Fruit fly (Drosophila melanogaster) whole organism, prepupa: ENCODE measurements around the gene CG43131.

Experiments used
- CG10631 ChIP-seq: fragments of 200-800 bp; sonication (Bioruptor generic); optimal IDR thresholded peaks from 2 replicates; lab custom pipeline; 2016; ENCODE audit warnings: missing biosample characterization, missing genetic modification characterization
- CG10669 ChIP-seq: fragments of 200-800 bp; sonication (Bioruptor generic); optimal IDR thresholded peaks from 3 replicates; lab custom pipeline; 2018; ENCODE audit warnings: missing biosample characterization, mild to moderate bottlenecking, missing genetic modification characterization, moderate library complexity
- CG11294 ChIP-seq: fragments of 200-800 bp; sonication (Bioruptor generic); IDR thresholded peaks from 2 replicates; pipeline ENCODE4 v1.3.6; 2022; ENCODE audit warnings: missing biosample characterization, missing genetic modification characterization
- CG11902 ChIP-seq: fragments of 200-800 bp; sonication (Bioruptor generic); optimal IDR thresholded peaks from 3 replicates; lab custom pipeline; 2016; ENCODE audit warnings: missing biosample characterization, missing genetic modification characterization
- CG15336 ChIP-seq: fragments of 200-800 bp; sonication (Bioruptor generic); IDR thresholded peaks from 2 replicates; pipeline ENCODE4 v1.3.6; 2022; ENCODE audit warnings: missing biosample characterization, missing genetic modification characterization
- CG1621 ChIP-seq: fragments of 200-800 bp; sonication (Bioruptor generic); optimal IDR thresholded peaks from 3 replicates; lab custom pipeline; 2018; ENCODE audit warnings: missing biosample characterization, mild to moderate bottlenecking, missing genetic modification characterization
- CG32006 ChIP-seq: fragments of 200-800 bp; sonication (Bioruptor generic); optimal IDR thresholded peaks from 3 replicates; lab custom pipeline; 2017; ENCODE audit warnings: missing biosample characterization, mild to moderate bottlenecking, missing genetic modification characterization
- CG4318 ChIP-seq: fragments of 200-800 bp; sonication (Bioruptor generic); optimal IDR thresholded peaks from 3 replicates; lab custom pipeline; 2017; ENCODE audit warnings: missing biosample characterization, mild to moderate bottlenecking, missing genetic modification characterization
- CG6163 ChIP-seq: fragments of 200-800 bp; sonication (Bioruptor generic); IDR thresholded peaks from 3 replicates; pipeline ENCODE4 v1.3.6; 2022; ENCODE audit warnings: missing biosample characterization, missing genetic modification characterization
- CG6276 ChIP-seq: fragments of 200-800 bp; sonication (Bioruptor generic); optimal IDR thresholded peaks from 2 replicates; lab custom pipeline; 2017; ENCODE audit warnings: missing biosample characterization, mild to moderate bottlenecking, missing genetic modification characterization
- CG6792 ChIP-seq: fragments of 200-800 bp; sonication (Bioruptor generic); optimal IDR thresholded peaks from 3 replicates; lab custom pipeline; 2016; ENCODE audit warnings: missing biosample characterization, missing genetic modification characterization
- CG7368 ChIP-seq: fragments of 200-800 bp; sonication (Bioruptor generic); optimal IDR thresholded peaks from 3 replicates; lab custom pipeline; 2016; ENCODE audit warnings: missing biosample characterization, missing genetic modification characterization
- CG8119 ChIP-seq: fragments of 200-800 bp; sonication (Bioruptor generic); IDR thresholded peaks from 3 replicates; pipeline ENCODE4 v1.3.6; 2022; ENCODE audit warnings: missing biosample characterization, missing genetic modification characterization
- CG8319 ChIP-seq: fragments of 200-800 bp; sonication (Bioruptor generic); optimal IDR thresholded peaks from 3 replicates; lab custom pipeline; 2016; ENCODE audit warnings: missing biosample characterization, missing genetic modification characterization
- CG9139 ChIP-seq: fragments of 200-800 bp; sonication (Bioruptor generic); optimal IDR thresholded peaks from 3 replicates; lab custom pipeline; 2017; ENCODE audit warnings: missing biosample characterization, mild to moderate bottlenecking, missing genetic modification characterization
- Eip75B ChIP-seq: fragments of 200-800 bp; sonication (Bioruptor generic); optimal IDR thresholded peaks from 3 replicates; lab custom pipeline; 2016; ENCODE audit warnings: missing biosample characterization, missing genetic modification characterization
- Eip78C ChIP-seq: fragments of 200-800 bp; sonication (Bioruptor generic); peaks from one replicate; lab custom pipeline; 2016; ENCODE audit warnings: missing biosample characterization, missing genetic modification characterization
- Eip93F ChIP-seq: fragments of 200-800 bp; sonication (Bioruptor generic); optimal IDR thresholded peaks from 2 replicates; lab custom pipeline; 2016; ENCODE audit warnings: missing biosample characterization, mild to moderate bottlenecking, missing genetic modification characterization
- Ets96B ChIP-seq: fragments of 200-800 bp; optimal IDR thresholded peaks from 2 replicates; lab custom pipeline; 2019; ENCODE audit warnings: missing biosample characterization, mild to moderate bottlenecking, missing genetic modification characterization, moderate library complexity
- Gug ChIP-seq: fragments of 200-800 bp; sonication (Bioruptor generic); IDR thresholded peaks from 2 replicates; pipeline ENCODE4 v1.3.6; 2022; ENCODE audit warnings: missing biosample characterization, missing genetic modification characterization
- Hr4 ChIP-seq: fragments of 200-800 bp; sonication (Bioruptor generic); optimal IDR thresholded peaks from 3 replicates; lab custom pipeline; 2016; ENCODE audit warnings: missing biosample characterization, missing genetic modification characterization
- Lpt ChIP-seq: fragments of 200-800 bp; sonication (Bioruptor generic); optimal IDR thresholded peaks from 3 replicates; lab custom pipeline; 2016; ENCODE audit warnings: missing biosample characterization, missing genetic modification characterization
- Met ChIP-seq: fragments of 200-800 bp; sonication (Bioruptor generic); optimal IDR thresholded peaks from 3 replicates; lab custom pipeline; 2016; ENCODE audit warnings: missing biosample characterization, missing genetic modification characterization
- OdsH ChIP-seq: fragments of 200-800 bp; sonication (Bioruptor generic); optimal IDR thresholded peaks from 3 replicates; lab custom pipeline; 2016; ENCODE audit warnings: missing biosample characterization, missing genetic modification characterization
- Sox14 ChIP-seq: fragments of 200-800 bp; sonication (Bioruptor generic); optimal IDR thresholded peaks from 3 replicates; lab custom pipeline; 2016; ENCODE audit warnings: missing biosample characterization, missing genetic modification characterization
- Sox15 ChIP-seq: fragments of 200-800 bp; sonication (Bioruptor generic); optimal IDR thresholded peaks from 3 replicates; lab custom pipeline; 2016; ENCODE audit warnings: missing biosample characterization, missing genetic modification characterization
- achi ChIP-seq: fragments of 200-800 bp; sonication (Bioruptor generic); optimal IDR thresholded peaks from 3 replicates; lab custom pipeline; 2016; ENCODE audit warnings: missing biosample characterization, missing genetic modification characterization
- acj6 ChIP-seq: fragments of 200-800 bp; sonication (Bioruptor generic); optimal IDR thresholded peaks from 3 replicates; lab custom pipeline; 2016; ENCODE audit warnings: missing biosample characterization, missing genetic modification characterization
- cyc ChIP-seq: fragments of 200-800 bp; sonication (Bioruptor generic); optimal IDR thresholded peaks from 3 replicates; lab custom pipeline; 2016; ENCODE audit warnings: missing biosample characterization, missing genetic modification characterization
- dac ChIP-seq: fragments of 200-800 bp; sonication (Bioruptor generic); optimal IDR thresholded peaks from 2 replicates; lab custom pipeline; 2017; ENCODE audit warnings: missing biosample characterization, mild to moderate bottlenecking, missing genetic modification characterization
- dsx ChIP-seq: fragments of 200-800 bp; optimal IDR thresholded peaks from 3 replicates; lab custom pipeline; 2019; ENCODE audit warnings: missing biosample characterization, mild to moderate bottlenecking, missing genetic modification characterization, moderate library complexity; ENCODE audit not compliant: poor library complexity, severe bottlenecking
- eg ChIP-seq: fragments of 200-800 bp; sonication (Bioruptor generic); IDR thresholded peaks from 3 replicates; pipeline ENCODE4 v1.3.6; 2022; ENCODE audit warnings: missing biosample characterization, missing genetic modification characterization
- fd85E ChIP-seq: fragments of 200-800 bp; sonication (Bioruptor generic); optimal IDR thresholded peaks from 3 replicates; lab custom pipeline; 2016; ENCODE audit warnings: missing biosample characterization, missing genetic modification characterization
- fkh ChIP-seq: fragments of 200-800 bp; sonication (Bioruptor generic); optimal IDR thresholded peaks from 3 replicates; lab custom pipeline; 2017; ENCODE audit warnings: missing biosample characterization, mild to moderate bottlenecking, missing genetic modification characterization, moderate library complexity
- lz ChIP-seq: fragments of 200-800 bp; sonication (Bioruptor generic); optimal IDR thresholded peaks from 3 replicates; lab custom pipeline; 2016; ENCODE audit warnings: missing biosample characterization, missing genetic modification characterization
- svp ChIP-seq: fragments of 200-800 bp; sonication (Bioruptor generic); peaks from one replicate; lab custom pipeline; 2016; ENCODE audit warnings: missing biosample characterization, missing genetic modification characterization
- topi ChIP-seq: fragments of 200-800 bp; sonication (Bioruptor generic); optimal IDR thresholded peaks from 3 replicates; lab custom pipeline; 2016; ENCODE audit warnings: missing biosample characterization, missing genetic modification characterization
- vri ChIP-seq: fragments of 200-800 bp; sonication (Bioruptor generic); optimal IDR thresholded peaks from 3 replicates; lab custom pipeline; 2016; ENCODE audit warnings: missing biosample characterization, mild to moderate bottlenecking, missing genetic modification characterization

CG43131 gene

dm6 chr3R:5064542-5065358 is 44.2 kb downstream of the CG43131 start (continued):
- no peak for TF ChIP-seq CG7368
- no peak for TF ChIP-seq Gug (GFP tag; lab: Robert Waterston, UW)
- no peak for TF ChIP-seq CG11902 (GFP tag; lab: Kevin White, UChicago)
- TF ChIP-seq achi (GFP tag; lab: Kevin White, UChicago) = no peak
- TF ChIP-seq Sox15 (GFP tag; lab: Kevin White, UChicago) = no peak
- no peak for TF ChIP-seq Ets96B (tag; lab: Kevin White, UChicago)
- no peak for TF ChIP-seq Lpt (GFP tag; lab: Kevin White, UChicago)
- no peak for TF ChIP-seq CG6276 (GFP tag; lab: Kevin White, UChicago)
- TF ChIP-seq CG10631 (GFP tag; lab: Kevin White, UChicago) = no peak

dm6 chr3R:5063260-5063667 is 45.7 kb downstream of the CG43131 start:
- TF ChIP-seq Met (GFP tag; lab: Kevin White, UChicago) (no peak), vri (peak; percentile 88), cyc (no peak), Eip93F (no peak), CG6163 (GFP tag; lab: Robert Waterston, UW) (0 out of 3 replicates have a peak, but pooled peaks have one; percentile 7), CG8319 (GFP tag; lab: Kevin White, UChicago) (no peak), fkh (peak; percentile 18), dsx (GFP tag; lab: Kevin White, UChicago) (no peak)

- TF ChIP-seq Lpt (GFP tag; lab: Kevin White, UChicago) (no peak), Eip78C (GFP tag; lab: Kevin White, UChicago) (peak; percentile 35), Met (GFP tag; lab: Kevin White, UChicago) (peak; percentile 14), CG15336 (no peak), Sox14 (GFP tag; lab: Kevin White, UChicago) (no peak), vri (peak; percentile 27), svp (peak; percentile 62), CG4318 (GFP tag; lab: Kevin White, UChicago) (no peak), fkh (peak; percentile 52)
Observed at dm6 chr3R:5062502-5062901, 46.5 kb downstream of the CG43131 start.

- TF ChIP-seq achi (GFP tag; lab: Kevin White, UChicago) (no peak), CG11294 (GFP tag; lab: Robert Waterston, UW) (no peak), CG6276 (GFP tag; lab: Kevin White, UChicago) (no peak), CG32006 (GFP tag; lab: Kevin White, UChicago) (peak; percentile 11), Met (GFP tag; lab: Kevin White, UChicago) (no peak), dsx (GFP tag; lab: Kevin White, UChicago) (no peak), CG8119 (GFP tag; lab: Robert Waterston, UW) (0 out of 3 replicates have a peak, but pooled peaks have one; percentile 10), topi (GFP tag; lab: Kevin White, UChicago) (no peak), svp (no peak), acj6 (GFP tag; lab: Kevin White, UChicago) (no peak), OdsH (no peak), fd85E (GFP tag; lab: Kevin White, UChicago) (no peak), CG8319 (GFP tag; lab: Kevin White, UChicago) (no peak)
- TF ChIP-seq, all 60 proteins: peak for 2
Observed at dm6 chr3R:5061340-5061701, 47.7 kb downstream of the CG43131 start.

- TF ChIP-seq Sox14 (GFP tag; lab: Kevin White, UChicago) (peak; percentile 85), CG10669 (GFP tag; lab: Kevin White, UChicago) (peak; percentile 77), CG11902 (GFP tag; lab: Kevin White, UChicago) (peak; percentile 75), dsx (GFP tag; lab: Kevin White, UChicago) (peak; percentile 39), CG1621 (tag; lab: Kevin White, UChicago) (peak; percentile 29), Met (GFP tag; lab: Kevin White, UChicago) (peak; percentile 88), CG7368 (peak; percentile 63), CG6792 (GFP tag; lab: Kevin White, UChicago) (peak; percentile 80), CG10631 (GFP tag; lab: Kevin White, UChicago) (peak; percentile 84), svp (peak; percentile 95), lz (GFP tag; lab: Kevin White, UChicago) (peak; percentile 89), fkh (no peak), CG8119 (GFP tag; lab: Robert Waterston, UW) (peak; percentile 76), Eip75B (GFP tag; lab: Kevin White, UChicago) (peak; percentile 82), Hr4 (GFP tag; lab: Kevin White, UChicago) (peak; percentile 88), Eip93F (peak; percentile 20), dac (GFP tag; lab: Kevin White, UChicago) (peak; percentile 59), CG15336 (peak; percentile 73), CG9139 (GFP tag; lab: Kevin White, UChicago) (no peak), Ets96B (tag; lab: Kevin White, UChicago) (peak; percentile 80), OdsH (peak; percentile 83), CG6163 (GFP tag; lab: Robert Waterston, UW) (peak; percentile 75), eg (GFP tag; lab: Robert Waterston, UW) (peak; percentile 64; the same call in 2 of the 3 replicates)
Observed at dm6 chr3R:5060669-5061339, 48.2 kb downstream of the CG43131 start.
